Fruit fly (Drosophila melanogaster) whole organism, prepupa: ENCODE data around the gene Wnt4.

Source experiments
- Blimp-1 ChIP-seq: fragments of 200-800 bp; sonication (Bioruptor generic); optimal IDR thresholded peaks from 3 replicates; lab custom pipeline; 2017; ENCODE audit warnings: missing biosample characterization, missing genetic modification characterization, mild to moderate bottlenecking, moderate library complexity, missing genetic modification reagents
- CG11294 ChIP-seq: fragments of 200-800 bp; sonication (Bioruptor generic); IDR thresholded peaks from 2 replicates; pipeline ENCODE4 v1.3.6; 2022; ENCODE audit warnings: missing biosample characterization, missing genetic modification characterization
- CG11762 ChIP-seq: fragments of 200-800 bp; sonication (Bioruptor generic); optimal IDR thresholded peaks from 3 replicates; lab custom pipeline; 2016; ENCODE audit warnings: missing biosample characterization, missing genetic modification characterization; ENCODE audit not compliant: insufficient read depth
- CG15336 ChIP-seq: fragments of 200-800 bp; sonication (Bioruptor generic); IDR thresholded peaks from 2 replicates; pipeline ENCODE4 v1.3.6; 2022; ENCODE audit warnings: missing biosample characterization, missing genetic modification characterization
- CG1621 ChIP-seq: fragments of 200-800 bp; sonication (Bioruptor generic); optimal IDR thresholded peaks from 3 replicates; lab custom pipeline; 2018; ENCODE audit warnings: missing biosample characterization, mild to moderate bottlenecking, missing genetic modification characterization
- CG16779 ChIP-seq: fragments of 200-800 bp; sonication (Bioruptor generic); optimal IDR thresholded peaks from 3 replicates; lab custom pipeline; 2017; ENCODE audit warnings: missing biosample characterization, mild to moderate bottlenecking, missing genetic modification characterization
- CG3032 ChIP-seq: fragments of 200-800 bp; optimal IDR thresholded peaks from 2 replicates; lab custom pipeline; 2019; ENCODE audit warnings: missing biosample characterization, mild to moderate bottlenecking, missing genetic modification characterization, moderate library complexity
- CG31627 ChIP-seq: fragments of 200-800 bp; sonication (Bioruptor generic); optimal IDR thresholded peaks from 3 replicates; lab custom pipeline; 2016; ENCODE audit warnings: missing biosample characterization, missing genetic modification characterization
- CG32006 ChIP-seq: fragments of 200-800 bp; sonication (Bioruptor generic); optimal IDR thresholded peaks from 3 replicates; lab custom pipeline; 2017; ENCODE audit warnings: missing biosample characterization, mild to moderate bottlenecking, missing genetic modification characterization
- CG3919 ChIP-seq: fragments of 200-800 bp; sonication (Bioruptor generic); optimal IDR thresholded peaks from 3 replicates; lab custom pipeline; 2016; ENCODE audit warnings: missing biosample characterization, missing genetic modification characterization
- CG4318 ChIP-seq: fragments of 200-800 bp; sonication (Bioruptor generic); optimal IDR thresholded peaks from 3 replicates; lab custom pipeline; 2017; ENCODE audit warnings: missing biosample characterization, mild to moderate bottlenecking, missing genetic modification characterization
- CG6163 ChIP-seq: fragments of 200-800 bp; sonication (Bioruptor generic); IDR thresholded peaks from 3 replicates; pipeline ENCODE4 v1.3.6; 2022; ENCODE audit warnings: missing biosample characterization, missing genetic modification characterization
- CG6276 ChIP-seq: fragments of 200-800 bp; sonication (Bioruptor generic); optimal IDR thresholded peaks from 2 replicates; lab custom pipeline; 2017; ENCODE audit warnings: missing biosample characterization, mild to moderate bottlenecking, missing genetic modification characterization
- CG6792 ChIP-seq: fragments of 200-800 bp; sonication (Bioruptor generic); optimal IDR thresholded peaks from 3 replicates; lab custom pipeline; 2016; ENCODE audit warnings: missing biosample characterization, missing genetic modification characterization
- CG6808 ChIP-seq: fragments of 200-800 bp; sonication (Bioruptor generic); optimal IDR thresholded peaks from 3 replicates; lab custom pipeline; 2017; ENCODE audit warnings: missing biosample characterization, missing genetic modification characterization, mild to moderate bottlenecking, moderate library complexity, missing genetic modification reagents
- CG6854 ChIP-seq: fragments of 200-800 bp; sonication (Bioruptor generic); optimal IDR thresholded peaks from 2 replicates; lab custom pipeline; 2017; ENCODE audit warnings: missing biosample characterization, mild to moderate bottlenecking, missing genetic modification characterization
- CG7368 ChIP-seq: fragments of 200-800 bp; sonication (Bioruptor generic); optimal IDR thresholded peaks from 3 replicates; lab custom pipeline; 2016; ENCODE audit warnings: missing biosample characterization, missing genetic modification characterization
- CG8119 ChIP-seq: fragments of 200-800 bp; sonication (Bioruptor generic); IDR thresholded peaks from 3 replicates; pipeline ENCODE4 v1.3.6; 2022; ENCODE audit warnings: missing biosample characterization, missing genetic modification characterization
- CG8319 ChIP-seq: fragments of 200-800 bp; sonication (Bioruptor generic); optimal IDR thresholded peaks from 3 replicates; lab custom pipeline; 2016; ENCODE audit warnings: missing biosample characterization, missing genetic modification characterization
- CG8632 ChIP-seq: fragments of 200-800 bp; sonication (Bioruptor generic); optimal IDR thresholded peaks from 3 replicates; lab custom pipeline; 2016; ENCODE audit warnings: missing biosample characterization, missing genetic modification characterization
- CG9139 ChIP-seq: fragments of 200-800 bp; sonication (Bioruptor generic); optimal IDR thresholded peaks from 3 replicates; lab custom pipeline; 2017; ENCODE audit warnings: missing biosample characterization, mild to moderate bottlenecking, missing genetic modification characterization
- Eip75B ChIP-seq: fragments of 200-800 bp; sonication (Bioruptor generic); optimal IDR thresholded peaks from 3 replicates; lab custom pipeline; 2016; ENCODE audit warnings: missing biosample characterization, missing genetic modification characterization
- Eip78C ChIP-seq: fragments of 200-800 bp; sonication (Bioruptor generic); peaks from one replicate; lab custom pipeline; 2016; ENCODE audit warnings: missing biosample characterization, missing genetic modification characterization
- Ets21C ChIP-seq: fragments of 200-800 bp; sonication (Bioruptor generic); optimal IDR thresholded peaks from 3 replicates; lab custom pipeline; 2016; ENCODE audit warnings: missing biosample characterization, missing genetic modification characterization
- Gug ChIP-seq: fragments of 200-800 bp; sonication (Bioruptor generic); IDR thresholded peaks from 2 replicates; pipeline ENCODE4 v1.3.6; 2022; ENCODE audit warnings: missing biosample characterization, missing genetic modification characterization
- Hr38 ChIP-seq: sonication (Bioruptor generic); optimal IDR thresholded peaks from 2 replicates; lab custom pipeline; 2016; ENCODE audit warnings: missing biosample characterization, missing genetic modification characterization
- Hr4 ChIP-seq: fragments of 200-800 bp; sonication (Bioruptor generic); optimal IDR thresholded peaks from 3 replicates; lab custom pipeline; 2016; ENCODE audit warnings: missing biosample characterization, missing genetic modification characterization
- Lpt ChIP-seq: fragments of 200-800 bp; sonication (Bioruptor generic); optimal IDR thresholded peaks from 3 replicates; lab custom pipeline; 2016; ENCODE audit warnings: missing biosample characterization, missing genetic modification characterization
- Met ChIP-seq: fragments of 200-800 bp; sonication (Bioruptor generic); optimal IDR thresholded peaks from 3 replicates; lab custom pipeline; 2016; ENCODE audit warnings: missing biosample characterization, missing genetic modification characterization
- Smox ChIP-seq: fragments of 200-800 bp; sonication (Bioruptor generic); optimal IDR thresholded peaks from 3 replicates; lab custom pipeline; 2016; ENCODE audit warnings: missing biosample characterization, missing genetic modification characterization
- Sox102F ChIP-seq: fragments of 200-800 bp; sonication (Bioruptor generic); optimal IDR thresholded peaks from 2 replicates; lab custom pipeline; 2016; ENCODE audit warnings: missing biosample characterization, mild to moderate bottlenecking, missing genetic modification characterization
- Sox14 ChIP-seq: fragments of 200-800 bp; sonication (Bioruptor generic); optimal IDR thresholded peaks from 3 replicates; lab custom pipeline; 2016; ENCODE audit warnings: missing biosample characterization, missing genetic modification characterization
- achi ChIP-seq: fragments of 200-800 bp; sonication (Bioruptor generic); optimal IDR thresholded peaks from 3 replicates; lab custom pipeline; 2016; ENCODE audit warnings: missing biosample characterization, missing genetic modification characterization
- acj6 ChIP-seq: fragments of 200-800 bp; sonication (Bioruptor generic); optimal IDR thresholded peaks from 3 replicates; lab custom pipeline; 2016; ENCODE audit warnings: missing biosample characterization, missing genetic modification characterization
- cyc ChIP-seq: fragments of 200-800 bp; sonication (Bioruptor generic); optimal IDR thresholded peaks from 3 replicates; lab custom pipeline; 2016; ENCODE audit warnings: missing biosample characterization, missing genetic modification characterization
- dac ChIP-seq: fragments of 200-800 bp; sonication (Bioruptor generic); optimal IDR thresholded peaks from 2 replicates; lab custom pipeline; 2017; ENCODE audit warnings: missing biosample characterization, mild to moderate bottlenecking, missing genetic modification characterization
- dsx ChIP-seq: fragments of 200-800 bp; optimal IDR thresholded peaks from 3 replicates; lab custom pipeline; 2019; ENCODE audit warnings: missing biosample characterization, mild to moderate bottlenecking, missing genetic modification characterization, moderate library complexity; ENCODE audit not compliant: poor library complexity, severe bottlenecking
- eg ChIP-seq: fragments of 200-800 bp; sonication (Bioruptor generic); IDR thresholded peaks from 3 replicates; pipeline ENCODE4 v1.3.6; 2022; ENCODE audit warnings: missing biosample characterization, missing genetic modification characterization
- esn ChIP-seq: fragments of 200-800 bp; sonication (Bioruptor generic); optimal IDR thresholded peaks from 2 replicates; lab custom pipeline; 2016; ENCODE audit warnings: missing biosample characterization, mild to moderate bottlenecking, missing genetic modification characterization, moderate library complexity
- fd59A ChIP-seq: fragments of 200-800 bp; sonication (Bioruptor generic); optimal IDR thresholded peaks from 2 replicates; lab custom pipeline; 2017; ENCODE audit warnings: missing biosample characterization, mild to moderate bottlenecking, missing genetic modification characterization, missing genetic modification reagents
- fd85E ChIP-seq: fragments of 200-800 bp; sonication (Bioruptor generic); optimal IDR thresholded peaks from 3 replicates; lab custom pipeline; 2016; ENCODE audit warnings: missing biosample characterization, missing genetic modification characterization
- fkh ChIP-seq: fragments of 200-800 bp; sonication (Bioruptor generic); optimal IDR thresholded peaks from 3 replicates; lab custom pipeline; 2017; ENCODE audit warnings: missing biosample characterization, mild to moderate bottlenecking, missing genetic modification characterization, moderate library complexity
- lz ChIP-seq: fragments of 200-800 bp; sonication (Bioruptor generic); optimal IDR thresholded peaks from 3 replicates; lab custom pipeline; 2016; ENCODE audit warnings: missing biosample characterization, missing genetic modification characterization
- net ChIP-seq: fragments of 200-800 bp; sonication (Bioruptor generic); optimal IDR thresholded peaks from 3 replicates; lab custom pipeline; 2016; ENCODE audit warnings: missing biosample characterization, missing genetic modification characterization
- salr ChIP-seq, 2 experiments: fragments of 200-800 bp; sonication (Bioruptor generic); optimal IDR thresholded peaks; 3 replicates each; lab custom pipeline; 2016 to 2018; ENCODE audit warnings: missing biosample characterization in 2 of 2, missing genetic modification characterization in 2 of 2, mild to moderate bottlenecking in 1 of 2
- spab ChIP-seq: fragments of 200-800 bp; sonication (Bioruptor generic); optimal IDR thresholded peaks from 2 replicates; lab custom pipeline; 2017; ENCODE audit warnings: missing biosample characterization, mild to moderate bottlenecking, missing genetic modification characterization, missing genetic modification reagents
- ss ChIP-seq, 2 experiments: fragments of 200-800 bp; sonication (Bioruptor generic); optimal IDR thresholded peaks; 2 replicates in 1 of 2; 3 replicates in 1 of 2; lab custom pipeline; 2017 to 2018; ENCODE audit warnings: mild to moderate bottlenecking in 2 of 2, missing biosample characterization in 2 of 2, missing genetic modification characterization in 2 of 2, moderate library complexity in 1 of 2
- svp ChIP-seq: fragments of 200-800 bp; sonication (Bioruptor generic); peaks from one replicate; lab custom pipeline; 2016; ENCODE audit warnings: missing biosample characterization, missing genetic modification characterization
- topi ChIP-seq: fragments of 200-800 bp; sonication (Bioruptor generic); optimal IDR thresholded peaks from 3 replicates; lab custom pipeline; 2016; ENCODE audit warnings: missing biosample characterization, missing genetic modification characterization

Wnt4 gene

dm6 chr2L:7298744-7299366, 21.9 kb upstream of the Wnt4 start:
- TF ChIP-seq CG6163 (peak; percentile 51; the same call in 2 of the 3 replicates), CG1621 (no peak), CG32006 (GFP tag; lab: Kevin White, UChicago) (peak; percentile 32), Hr4 (peak; percentile 6), Eip78C (GFP tag; lab: Kevin White, UChicago) (peak; percentile 33), CG8632 (no peak), svp (GFP tag; lab: Kevin White, UChicago) (peak; percentile 48)

DNA sequence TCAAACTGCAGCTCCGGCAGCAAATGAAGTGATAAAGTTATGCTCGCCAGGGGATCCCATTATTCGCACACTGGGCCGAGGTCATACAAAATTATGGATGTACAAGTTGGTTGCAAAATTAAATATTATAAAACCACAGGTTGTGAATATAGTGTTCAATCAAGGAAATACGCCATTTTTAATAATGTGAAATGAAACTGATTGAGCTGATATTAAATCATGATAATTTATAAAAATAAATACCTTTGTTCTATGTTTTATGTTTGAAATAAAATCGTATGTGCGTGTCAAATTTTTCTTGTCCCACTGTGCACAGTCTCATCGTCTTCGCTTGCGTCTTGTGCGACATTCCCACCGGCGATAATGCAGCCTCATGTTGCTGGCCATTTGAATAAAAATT, 19.0 kb upstream of the Wnt4 start:
- no peak for TF ChIP-seq CG16779 (tag; lab: Kevin White, UChicago)
- peak; percentile 68 for TF ChIP-seq achi (GFP tag; lab: Kevin White, UChicago)
- peak; percentile 45 for TF ChIP-seq Lpt (GFP tag; lab: Kevin White, UChicago)
- TF ChIP-seq CG6163, result peak; percentile 55; the same call in 1 of the 3 replicates
- peak; percentile 44 for TF ChIP-seq Sox102F (GFP tag; lab: Kevin White, UChicago)
- TF ChIP-seq CG15336 (GFP tag; lab: Robert Waterston, UW), result peak; percentile 80
- peak; percentile 85 for TF ChIP-seq Eip78C (GFP tag; lab: Kevin White, UChicago)
- no peak for TF ChIP-seq fd85E (GFP tag; lab: Kevin White, UChicago)
- TF ChIP-seq fd59A (GFP tag; lab: Kevin White, UChicago), result peak; percentile 36
- TF ChIP-seq Hr4, result peak; percentile 68
- TF ChIP-seq CG6276, result peak; percentile 48
- peak; percentile 7 for TF ChIP-seq CG8319
- no peak for TF ChIP-seq Blimp-1
- TF ChIP-seq eg (GFP tag; lab: Robert Waterston, UW), result peak; percentile 56; the same call in 1 of the 3 replicates
- peak; percentile 48 for TF ChIP-seq CG3032 (tag; lab: Kevin White, UChicago)
- no peak for TF ChIP-seq fkh (GFP tag; lab: Kevin White, UChicago)
- peak; percentile 36 for TF ChIP-seq CG11762 (GFP tag; lab: Kevin White, UChicago)
- peak; percentile 59 for TF ChIP-seq topi (GFP tag; lab: Kevin White, UChicago)
- peak; percentile 37 for TF ChIP-seq CG6808
- peak; percentile 41 for TF ChIP-seq Ets21C (GFP tag; lab: Kevin White, UChicago)
- peak; percentile 67 for TF ChIP-seq esn (GFP tag; lab: Kevin White, UChicago)
- no peak for TF ChIP-seq CG11294
- peak; percentile 56 for TF ChIP-seq Smox
- TF ChIP-seq Eip75B (GFP tag; lab: Kevin White, UChicago), result peak; percentile 60
- TF ChIP-seq CG4318 (GFP tag; lab: Kevin White, UChicago), result peak; percentile 49
- no peak for TF ChIP-seq Gug (GFP tag; lab: Robert Waterston, UW)
- peak; percentile 70 for TF ChIP-seq CG3919 (GFP tag; lab: Kevin White, UChicago)
- peak; percentile 22 to 31 for TF ChIP-seq ss (GFP tag; optimal IDR thresholded peaks at IDR 0.05; lab: Kevin White, UChicago)
- TF ChIP-seq Met (GFP tag; lab: Kevin White, UChicago), result peak; percentile 70
- TF ChIP-seq lz (GFP tag; lab: Kevin White, UChicago), result peak; percentile 49
- peak; percentile 63 for TF ChIP-seq Sox14
- peak; percentile 27 for TF ChIP-seq dac (GFP tag; lab: Kevin White, UChicago)
- TF ChIP-seq CG6792 (GFP tag; lab: Kevin White, UChicago), result peak; percentile 20
- peak; percentile 76 for TF ChIP-seq CG8119 (GFP tag; lab: Robert Waterston, UW)
- TF ChIP-seq net, result peak; percentile 57
- TF ChIP-seq spab (GFP tag; lab: Kevin White, UChicago), result peak; percentile 33
- TF ChIP-seq Hr38 (GFP tag; lab: Kevin White, UChicago), result no peak
- no peak for TF ChIP-seq CG6854 (GFP tag; lab: Kevin White, UChicago)
- peak; percentile 44 for TF ChIP-seq CG31627 (GFP tag; lab: Kevin White, UChicago)
- TF ChIP-seq CG7368 (GFP tag; lab: Kevin White, UChicago), result peak; percentile 0
- peak; percentile 8 for TF ChIP-seq CG1621
- TF ChIP-seq cyc (GFP tag; lab: Kevin White, UChicago), result peak; percentile 29
- TF ChIP-seq CG9139 (GFP tag; lab: Kevin White, UChicago), result no peak
- TF ChIP-seq dsx (GFP tag; lab: Kevin White, UChicago), result peak; percentile 24
- peak; percentile 66 for TF ChIP-seq acj6 (GFP tag; lab: Kevin White, UChicago)
- TF ChIP-seq svp (GFP tag; lab: Kevin White, UChicago), result peak; percentile 86
- peak; percentile 5 to 58 for TF ChIP-seq salr (GFP tag; optimal IDR thresholded peaks at IDR 0.05; lab: Kevin White, UChicago)
